Fruit fly (Drosophila melanogaster): ENCODE data around the gene Vm26Aa.

DNA sequence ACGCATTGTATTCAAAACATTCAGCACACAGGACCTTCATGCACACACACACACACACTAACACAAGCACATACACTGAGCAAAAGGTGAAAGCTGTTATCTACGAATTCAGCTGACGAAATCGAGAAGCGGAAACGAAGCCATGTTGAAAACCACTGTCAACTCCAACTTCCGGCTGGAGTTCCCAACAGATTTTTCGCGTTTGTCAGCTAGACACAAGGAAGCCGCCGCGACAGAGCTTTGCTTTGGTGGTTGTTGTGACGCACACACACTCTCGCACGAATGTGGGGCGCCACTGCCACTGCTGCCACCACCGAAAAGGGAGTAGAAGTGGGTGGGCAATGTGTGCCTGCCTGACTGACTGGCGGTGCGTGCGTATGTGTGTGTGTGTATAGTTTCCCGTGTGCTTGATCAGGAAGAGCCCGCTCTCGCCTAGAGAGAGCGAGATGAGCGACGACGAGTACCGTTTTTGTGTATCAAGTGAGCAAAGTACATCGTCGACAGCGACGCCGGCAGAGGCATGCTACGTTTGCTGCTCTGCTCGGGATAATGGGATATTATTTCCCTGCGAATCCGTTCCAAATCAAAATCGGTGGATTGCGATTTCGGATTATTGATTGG, 37.6 kb upstream of the Vm26Aa start:
- TF ChIP-seq CG6792 (GFP tag; optimal IDR thresholded peaks at IDR 0.05) (no peak), CG8319 (GFP tag; optimal IDR thresholded peaks at IDR 0.05) (peak; percentile 12), Met (GFP tag; optimal IDR thresholded peaks at IDR 0.05) (no peak), dac (GFP tag; optimal IDR thresholded peaks at IDR 0.05) (no peak), dsx (GFP tag; optimal IDR thresholded peaks at IDR 0.05; ENCODE audit: poor library complexity, severe bottlenecking) (no peak), OdsH (GFP tag; optimal IDR thresholded peaks at IDR 0.05) (no peak), pdm3 (GFP tag; optimal IDR thresholded peaks at IDR 0.05) (no peak), topi (GFP tag; optimal IDR thresholded peaks at IDR 0.05) (no peak), CG6163 (GFP tag; IDR thresholded peaks at IDR 0.05) (0 out of 3 replicates have a peak, but pooled peaks have one; percentile 50), svp (GFP tag) (no peak), net (GFP tag; optimal IDR thresholded peaks at IDR 0.05) (no peak), Sox102F (GFP tag; optimal IDR thresholded peaks at IDR 0.05) (no peak), CG10631 (GFP tag; optimal IDR thresholded peaks at IDR 0.05) (no peak)

All from whole organism, prepupa.